Fruit fly (Drosophila melanogaster) whole organism, prepupa: ENCODE results near the gene CG11619.

Experiments used
- Blimp-1 ChIP-seq: fragments of 200-800 bp; sonication (Bioruptor generic); optimal IDR thresholded peaks from 3 replicates; lab custom pipeline; 2017; ENCODE audit warnings: missing biosample characterization, missing genetic modification characterization, mild to moderate bottlenecking, moderate library complexity, missing genetic modification reagents
- CG10669 ChIP-seq: fragments of 200-800 bp; sonication (Bioruptor generic); optimal IDR thresholded peaks from 3 replicates; lab custom pipeline; 2018; ENCODE audit warnings: missing biosample characterization, mild to moderate bottlenecking, missing genetic modification characterization, moderate library complexity
- CG11294 ChIP-seq: fragments of 200-800 bp; sonication (Bioruptor generic); IDR thresholded peaks from 2 replicates; pipeline ENCODE4 v1.3.6; 2022; ENCODE audit warnings: missing biosample characterization, missing genetic modification characterization
- CG11762 ChIP-seq: fragments of 200-800 bp; sonication (Bioruptor generic); optimal IDR thresholded peaks from 3 replicates; lab custom pipeline; 2016; ENCODE audit warnings: missing biosample characterization, missing genetic modification characterization; ENCODE audit not compliant: insufficient read depth
- CG11902 ChIP-seq: fragments of 200-800 bp; sonication (Bioruptor generic); optimal IDR thresholded peaks from 3 replicates; lab custom pipeline; 2016; ENCODE audit warnings: missing biosample characterization, missing genetic modification characterization
- CG1621 ChIP-seq: fragments of 200-800 bp; sonication (Bioruptor generic); optimal IDR thresholded peaks from 3 replicates; lab custom pipeline; 2018; ENCODE audit warnings: missing biosample characterization, mild to moderate bottlenecking, missing genetic modification characterization
- CG16779 ChIP-seq: fragments of 200-800 bp; sonication (Bioruptor generic); optimal IDR thresholded peaks from 3 replicates; lab custom pipeline; 2017; ENCODE audit warnings: missing biosample characterization, mild to moderate bottlenecking, missing genetic modification characterization
- CG3032 ChIP-seq: fragments of 200-800 bp; optimal IDR thresholded peaks from 2 replicates; lab custom pipeline; 2019; ENCODE audit warnings: missing biosample characterization, mild to moderate bottlenecking, missing genetic modification characterization, moderate library complexity
- CG31627 ChIP-seq: fragments of 200-800 bp; sonication (Bioruptor generic); optimal IDR thresholded peaks from 3 replicates; lab custom pipeline; 2016; ENCODE audit warnings: missing biosample characterization, missing genetic modification characterization
- CG32006 ChIP-seq: fragments of 200-800 bp; sonication (Bioruptor generic); optimal IDR thresholded peaks from 3 replicates; lab custom pipeline; 2017; ENCODE audit warnings: missing biosample characterization, mild to moderate bottlenecking, missing genetic modification characterization
- CG34406 ChIP-seq: fragments of 200-800 bp; sonication (Bioruptor generic); optimal IDR thresholded peaks from 3 replicates; lab custom pipeline; 2016; ENCODE audit warnings: missing biosample characterization, missing genetic modification characterization
- CG3919 ChIP-seq: fragments of 200-800 bp; sonication (Bioruptor generic); optimal IDR thresholded peaks from 3 replicates; lab custom pipeline; 2016; ENCODE audit warnings: missing biosample characterization, missing genetic modification characterization
- CG4318 ChIP-seq: fragments of 200-800 bp; sonication (Bioruptor generic); optimal IDR thresholded peaks from 3 replicates; lab custom pipeline; 2017; ENCODE audit warnings: missing biosample characterization, mild to moderate bottlenecking, missing genetic modification characterization
- CG6276 ChIP-seq: fragments of 200-800 bp; sonication (Bioruptor generic); optimal IDR thresholded peaks from 2 replicates; lab custom pipeline; 2017; ENCODE audit warnings: missing biosample characterization, mild to moderate bottlenecking, missing genetic modification characterization
- CG6792 ChIP-seq: fragments of 200-800 bp; sonication (Bioruptor generic); optimal IDR thresholded peaks from 3 replicates; lab custom pipeline; 2016; ENCODE audit warnings: missing biosample characterization, missing genetic modification characterization
- CG8119 ChIP-seq: fragments of 200-800 bp; sonication (Bioruptor generic); IDR thresholded peaks from 3 replicates; pipeline ENCODE4 v1.3.6; 2022; ENCODE audit warnings: missing biosample characterization, missing genetic modification characterization
- Eip75B ChIP-seq: fragments of 200-800 bp; sonication (Bioruptor generic); optimal IDR thresholded peaks from 3 replicates; lab custom pipeline; 2016; ENCODE audit warnings: missing biosample characterization, missing genetic modification characterization
- Eip78C ChIP-seq: fragments of 200-800 bp; sonication (Bioruptor generic); peaks from one replicate; lab custom pipeline; 2016; ENCODE audit warnings: missing biosample characterization, missing genetic modification characterization
- Eip93F ChIP-seq: fragments of 200-800 bp; sonication (Bioruptor generic); optimal IDR thresholded peaks from 2 replicates; lab custom pipeline; 2016; ENCODE audit warnings: missing biosample characterization, mild to moderate bottlenecking, missing genetic modification characterization
- Ets21C ChIP-seq: fragments of 200-800 bp; sonication (Bioruptor generic); optimal IDR thresholded peaks from 3 replicates; lab custom pipeline; 2016; ENCODE audit warnings: missing biosample characterization, missing genetic modification characterization
- Ets96B ChIP-seq: fragments of 200-800 bp; optimal IDR thresholded peaks from 2 replicates; lab custom pipeline; 2019; ENCODE audit warnings: missing biosample characterization, mild to moderate bottlenecking, missing genetic modification characterization, moderate library complexity
- Hr39 ChIP-seq: fragments of 200-800 bp; sonication (Bioruptor generic); optimal IDR thresholded peaks from 2 replicates; lab custom pipeline; 2016; ENCODE audit warnings: missing biosample characterization, missing genetic modification characterization
- Hr4 ChIP-seq: fragments of 200-800 bp; sonication (Bioruptor generic); optimal IDR thresholded peaks from 3 replicates; lab custom pipeline; 2016; ENCODE audit warnings: missing biosample characterization, missing genetic modification characterization
- Lpt ChIP-seq: fragments of 200-800 bp; sonication (Bioruptor generic); optimal IDR thresholded peaks from 3 replicates; lab custom pipeline; 2016; ENCODE audit warnings: missing biosample characterization, missing genetic modification characterization
- Met ChIP-seq: fragments of 200-800 bp; sonication (Bioruptor generic); optimal IDR thresholded peaks from 3 replicates; lab custom pipeline; 2016; ENCODE audit warnings: missing biosample characterization, missing genetic modification characterization
- OdsH ChIP-seq: fragments of 200-800 bp; sonication (Bioruptor generic); optimal IDR thresholded peaks from 3 replicates; lab custom pipeline; 2016; ENCODE audit warnings: missing biosample characterization, missing genetic modification characterization
- Smox ChIP-seq: fragments of 200-800 bp; sonication (Bioruptor generic); optimal IDR thresholded peaks from 3 replicates; lab custom pipeline; 2016; ENCODE audit warnings: missing biosample characterization, missing genetic modification characterization
- Sox15 ChIP-seq: fragments of 200-800 bp; sonication (Bioruptor generic); optimal IDR thresholded peaks from 3 replicates; lab custom pipeline; 2016; ENCODE audit warnings: missing biosample characterization, missing genetic modification characterization
- achi ChIP-seq: fragments of 200-800 bp; sonication (Bioruptor generic); optimal IDR thresholded peaks from 3 replicates; lab custom pipeline; 2016; ENCODE audit warnings: missing biosample characterization, missing genetic modification characterization
- acj6 ChIP-seq: fragments of 200-800 bp; sonication (Bioruptor generic); optimal IDR thresholded peaks from 3 replicates; lab custom pipeline; 2016; ENCODE audit warnings: missing biosample characterization, missing genetic modification characterization
- cyc ChIP-seq: fragments of 200-800 bp; sonication (Bioruptor generic); optimal IDR thresholded peaks from 3 replicates; lab custom pipeline; 2016; ENCODE audit warnings: missing biosample characterization, missing genetic modification characterization
- dac ChIP-seq: fragments of 200-800 bp; sonication (Bioruptor generic); optimal IDR thresholded peaks from 2 replicates; lab custom pipeline; 2017; ENCODE audit warnings: missing biosample characterization, mild to moderate bottlenecking, missing genetic modification characterization
- eg ChIP-seq: fragments of 200-800 bp; sonication (Bioruptor generic); IDR thresholded peaks from 3 replicates; pipeline ENCODE4 v1.3.6; 2022; ENCODE audit warnings: missing biosample characterization, missing genetic modification characterization
- esn ChIP-seq: fragments of 200-800 bp; sonication (Bioruptor generic); optimal IDR thresholded peaks from 2 replicates; lab custom pipeline; 2016; ENCODE audit warnings: missing biosample characterization, mild to moderate bottlenecking, missing genetic modification characterization, moderate library complexity
- fkh ChIP-seq: fragments of 200-800 bp; sonication (Bioruptor generic); optimal IDR thresholded peaks from 3 replicates; lab custom pipeline; 2017; ENCODE audit warnings: missing biosample characterization, mild to moderate bottlenecking, missing genetic modification characterization, moderate library complexity
- lz ChIP-seq: fragments of 200-800 bp; sonication (Bioruptor generic); optimal IDR thresholded peaks from 3 replicates; lab custom pipeline; 2016; ENCODE audit warnings: missing biosample characterization, missing genetic modification characterization
- pdm3 ChIP-seq: fragments of 200-800 bp; sonication (Bioruptor generic); optimal IDR thresholded peaks from 3 replicates; lab custom pipeline; 2016; ENCODE audit warnings: missing biosample characterization, missing genetic modification characterization
- salr ChIP-seq, 2 experiments: fragments of 200-800 bp; sonication (Bioruptor generic); optimal IDR thresholded peaks; 3 replicates each; lab custom pipeline; 2016 to 2018; ENCODE audit warnings: missing biosample characterization in 2 of 2, missing genetic modification characterization in 2 of 2, mild to moderate bottlenecking in 1 of 2
- spab ChIP-seq: fragments of 200-800 bp; sonication (Bioruptor generic); optimal IDR thresholded peaks from 2 replicates; lab custom pipeline; 2017; ENCODE audit warnings: missing biosample characterization, mild to moderate bottlenecking, missing genetic modification characterization, missing genetic modification reagents
- svp ChIP-seq: fragments of 200-800 bp; sonication (Bioruptor generic); peaks from one replicate; lab custom pipeline; 2016; ENCODE audit warnings: missing biosample characterization, missing genetic modification characterization
- topi ChIP-seq: fragments of 200-800 bp; sonication (Bioruptor generic); optimal IDR thresholded peaks from 3 replicates; lab custom pipeline; 2016; ENCODE audit warnings: missing biosample characterization, missing genetic modification characterization
- vri ChIP-seq: fragments of 200-800 bp; sonication (Bioruptor generic); optimal IDR thresholded peaks from 3 replicates; lab custom pipeline; 2016; ENCODE audit warnings: missing biosample characterization, mild to moderate bottlenecking, missing genetic modification characterization

Gene CG11619

dm6 chr3L:18988055-18988819 lies at the start of gene CG11619:
CG11619 (minus strand) TSS chr3L:18988323.
- TF ChIP-seq dac (GFP tag; lab: Kevin White, UChicago) = no peak
- no peak for TF ChIP-seq Ets96B (tag; lab: Kevin White, UChicago)
- peak; percentile 10 for TF ChIP-seq cyc (GFP tag; lab: Kevin White, UChicago)
- TF ChIP-seq Sox15 (GFP tag; lab: Kevin White, UChicago) = peak; percentile 15
- TF ChIP-seq CG8119 (GFP tag; lab: Robert Waterston, UW) = no peak
- TF ChIP-seq svp = peak; percentile 85
- peak; percentile 4 for TF ChIP-seq Eip75B (GFP tag; lab: Kevin White, UChicago)
- peak; percentile 44 for TF ChIP-seq topi (GFP tag; lab: Kevin White, UChicago)
- TF ChIP-seq Eip78C (GFP tag; lab: Kevin White, UChicago) = peak; percentile 76
- TF ChIP-seq Blimp-1 = peak; percentile 83
- peak; percentile 30 for TF ChIP-seq Met (GFP tag; lab: Kevin White, UChicago)
- peak; percentile 35 for TF ChIP-seq Hr39 (GFP tag; lab: Kevin White, UChicago)
- peak; percentile 15 for TF ChIP-seq pdm3
- peak; percentile 19 for TF ChIP-seq CG3919 (GFP tag; lab: Kevin White, UChicago)
- peak; percentile 12 for TF ChIP-seq CG6792 (GFP tag; lab: Kevin White, UChicago)
- peak; percentile 0 for TF ChIP-seq CG34406 (GFP tag; lab: Kevin White, UChicago)
- no peak for TF ChIP-seq CG1621 (tag; lab: Kevin White, UChicago)
- TF ChIP-seq CG31627 (GFP tag; lab: Kevin White, UChicago) = peak; percentile 14
- TF ChIP-seq vri (GFP tag; lab: Kevin White, UChicago) = no peak
- TF ChIP-seq acj6 (GFP tag; lab: Kevin White, UChicago) = peak; percentile 26
- TF ChIP-seq Smox (GFP tag; lab: Kevin White, UChicago) = peak; percentile 37
- TF ChIP-seq CG3032 (tag; lab: Kevin White, UChicago) = no peak

- TF ChIP-seq Met (GFP tag; lab: Kevin White, UChicago) = no peak
- TF ChIP-seq esn (GFP tag; lab: Kevin White, UChicago) = no peak
- TF ChIP-seq vri (GFP tag; lab: Kevin White, UChicago) = no peak
- no peak for TF ChIP-seq CG4318 (GFP tag; lab: Kevin White, UChicago)
- no peak for TF ChIP-seq lz (GFP tag; lab: Kevin White, UChicago)
- TF ChIP-seq fkh (GFP tag; lab: Kevin White, UChicago) = peak; percentile 9
- no peak for TF ChIP-seq Eip93F (GFP tag; lab: Kevin White, UChicago)
- TF ChIP-seq, all 60 proteins: peak for 1
These were observed 48.9 kb upstream of the CG11619 start for dm6 chr3L:19037051-19037450.

dm6 chr3L:19036119-19036518 lies 48.0 kb upstream of the CG11619 start:
- TF ChIP-seq salr (GFP tag; optimal IDR thresholded peaks at IDR 0.05; lab: Kevin White, UChicago) = no peak
- TF ChIP-seq CG4318 (GFP tag; lab: Kevin White, UChicago) = no peak
- TF ChIP-seq CG3032 (tag; lab: Kevin White, UChicago) = no peak
- no peak for TF ChIP-seq achi (GFP tag; lab: Kevin White, UChicago)

DNA sequence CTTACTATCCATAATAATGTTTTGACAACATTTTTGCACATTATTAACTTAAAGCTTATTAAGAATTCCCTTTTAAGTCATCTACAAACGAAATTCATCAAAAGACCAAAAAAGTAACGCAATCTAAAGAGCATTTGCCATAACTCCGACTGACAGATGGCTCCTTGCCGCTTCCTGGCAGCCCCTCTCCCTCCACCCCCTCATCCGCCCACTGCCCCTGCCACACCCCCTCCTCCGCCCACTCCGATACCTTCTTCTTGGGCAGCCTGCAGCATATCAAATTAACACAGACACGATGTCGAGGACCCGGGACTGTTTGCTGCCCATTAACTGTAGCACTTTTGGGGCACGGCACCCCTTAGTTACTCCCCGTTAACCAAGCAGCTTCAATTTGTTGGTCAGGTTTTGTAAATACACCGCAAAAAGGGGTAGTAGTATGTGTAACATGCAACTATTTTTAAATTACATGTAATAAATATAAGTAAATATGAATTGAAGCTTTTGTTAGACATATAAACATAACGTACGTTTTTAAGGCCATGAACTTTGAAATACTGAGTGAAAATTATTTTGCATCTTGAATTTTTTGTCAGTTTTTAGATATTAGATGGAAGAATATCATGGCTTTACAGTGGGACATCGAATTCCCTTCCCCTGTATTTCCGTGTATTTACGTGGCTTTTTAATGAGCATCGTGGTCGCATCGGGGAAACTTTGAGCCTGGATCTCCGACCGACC lies 47.2 kb upstream of the CG11619 start:
- no peak for TF ChIP-seq eg
- no peak for TF ChIP-seq CG32006
- no peak for TF ChIP-seq Ets21C (GFP tag; lab: Kevin White, UChicago)
- TF ChIP-seq Hr39 (GFP tag; lab: Kevin White, UChicago) = peak; percentile 14
- TF ChIP-seq CG34406 (GFP tag; lab: Kevin White, UChicago) = peak; percentile 39
- no peak for TF ChIP-seq CG6276 (GFP tag; lab: Kevin White, UChicago)
- peak; percentile 42 for TF ChIP-seq lz (GFP tag; lab: Kevin White, UChicago)
- peak; percentile 55 for TF ChIP-seq CG3032 (tag; lab: Kevin White, UChicago)
- TF ChIP-seq spab (GFP tag; lab: Kevin White, UChicago) = peak; percentile 26
- peak; percentile 49 for TF ChIP-seq CG10669 (GFP tag; lab: Kevin White, UChicago)
- TF ChIP-seq OdsH (GFP tag; lab: Kevin White, UChicago) = peak; percentile 6
- TF ChIP-seq CG11294 (GFP tag; lab: Robert Waterston, UW) = no peak
- no peak for TF ChIP-seq fkh (GFP tag; lab: Kevin White, UChicago)
- TF ChIP-seq Hr4 (GFP tag; lab: Kevin White, UChicago) = no peak
- peak; percentile 21 for TF ChIP-seq CG11902 (GFP tag; lab: Kevin White, UChicago)
- TF ChIP-seq achi (GFP tag; lab: Kevin White, UChicago) = peak; percentile 49
- TF ChIP-seq Ets96B (tag; lab: Kevin White, UChicago) = peak; percentile 65
- no peak for TF ChIP-seq Lpt
- peak; percentile 55 for TF ChIP-seq CG3919 (GFP tag; lab: Kevin White, UChicago)
- TF ChIP-seq CG16779 = no peak
- no peak for TF ChIP-seq Sox15 (GFP tag; lab: Kevin White, UChicago)
- TF ChIP-seq CG11762 (GFP tag; lab: Kevin White, UChicago) = no peak
